Worm (Caenorhabditis elegans) whole organism, mixed stage, embryonic: ENCODE data around the gene T04C12.11.

Source experiments
- M03D4.4 ChIP-seq: sonication (generic microtip); optimal IDR thresholded peaks from 2 replicates; lab custom pipeline; 2017; ENCODE audit warnings: mild to moderate bottlenecking, missing genetic modification characterization, missing compliant biosample characterization
- bed-3 ChIP-seq: fragments of 200-800 bp; sonication (Bioruptor generic); optimal IDR thresholded peaks from 3 replicates; lab custom pipeline; 2018; ENCODE audit warnings: mild to moderate bottlenecking, missing genetic modification characterization, moderate library complexity, missing compliant biosample characterization
- blmp-1 ChIP-seq: fragments of 150-350 bp; optimal IDR thresholded peaks from 2 replicates; lab custom pipeline; 2014; ENCODE audit warnings: missing biosample characterization, missing genetic modification characterization
- ceh-39 ChIP-seq: fragments of 150-350 bp; optimal IDR thresholded peaks from 2 replicates; lab custom pipeline; 2014; ENCODE audit warnings: missing biosample characterization, missing genetic modification characterization
- ceh-43 ChIP-seq: fragments of 200-800 bp; sonication (Bioruptor generic); optimal IDR thresholded peaks from 2 replicates; lab custom pipeline; 2018; ENCODE audit warnings: mild to moderate bottlenecking, missing genetic modification characterization, moderate library complexity, missing compliant biosample characterization
- ceh-83 ChIP-seq: fragments of 200-800 bp; sonication (Bioruptor generic); optimal IDR thresholded peaks from 2 replicates; lab custom pipeline; 2018; ENCODE audit warnings: mild to moderate bottlenecking, missing genetic modification characterization, missing compliant biosample characterization
- ces-1 ChIP-seq: fragments of 150-350 bp; optimal IDR thresholded peaks from 2 replicates; lab custom pipeline; 2014; ENCODE audit warnings: missing biosample characterization, missing genetic modification reagents, missing genetic modification characterization
- cnd-1 ChIP-seq: fragments of 200-800 bp; sonication (Bioruptor generic); optimal IDR thresholded peaks from 2 replicates; lab custom pipeline; 2018; ENCODE audit warnings: mild to moderate bottlenecking, missing genetic modification characterization, missing compliant biosample characterization
- drap-1 ChIP-seq: fragments of 200-800 bp; sonication (Bioruptor generic); optimal IDR thresholded peaks from 3 replicates; lab custom pipeline; 2018; ENCODE audit warnings: mild to moderate bottlenecking, missing genetic modification characterization, missing compliant biosample characterization
- elt-1 ChIP-seq: sonication (generic microtip); optimal IDR thresholded peaks from 2 replicates; lab custom pipeline; 2017; ENCODE audit warnings: missing genetic modification characterization, mild to moderate bottlenecking, missing compliant biosample characterization, antibody characterized with exemption, moderate library complexity, borderline replicate concordance; ENCODE audit not compliant: insufficient read depth
- elt-3 ChIP-seq: fragments of 150-350 bp; optimal IDR thresholded peaks from 2 replicates; lab custom pipeline; 2014; ENCODE audit warnings: missing biosample characterization, missing genetic modification characterization
- flh-1 ChIP-seq: fragments of 200-800 bp; sonication (Bioruptor generic); optimal IDR thresholded peaks from 2 replicates; lab custom pipeline; 2018; ENCODE audit warnings: mild to moderate bottlenecking, missing genetic modification characterization, moderate library complexity, missing compliant biosample characterization
- ham-2 ChIP-seq: fragments of 200-800 bp; sonication (Bioruptor generic); optimal IDR thresholded peaks from 2 replicates; lab custom pipeline; 2018; ENCODE audit warnings: mild to moderate bottlenecking, missing genetic modification characterization, missing compliant biosample characterization
- hlh-1 ChIP-seq: fragments of 150-350 bp; optimal IDR thresholded peaks from 2 replicates; lab custom pipeline; 2014; ENCODE audit warnings: missing biosample characterization, missing genetic modification reagents, missing genetic modification characterization
- lin-13 ChIP-seq: fragments of 150-350 bp; optimal IDR thresholded peaks from 2 replicates; lab custom pipeline; 2014; ENCODE audit warnings: missing biosample characterization, missing genetic modification characterization
- lin-32 ChIP-seq: fragments of 200-800 bp; sonication (Bioruptor generic); optimal IDR thresholded peaks from 2 replicates; lab custom pipeline; 2018; ENCODE audit warnings: mild to moderate bottlenecking, missing genetic modification characterization, missing compliant biosample characterization
- lsy-2 ChIP-seq: fragments of 150-350 bp; optimal IDR thresholded peaks from 2 replicates; lab custom pipeline; 2014; ENCODE audit warnings: missing biosample characterization, missing genetic modification characterization
- mab-5 ChIP-seq: fragments of 150-350 bp; optimal IDR thresholded peaks from 2 replicates; lab custom pipeline; 2014; ENCODE audit warnings: missing biosample characterization, missing genetic modification characterization
- mep-1 ChIP-seq: fragments of 150-350 bp; optimal IDR thresholded peaks from 2 replicates; lab custom pipeline; 2017; ENCODE audit warnings: missing biosample characterization, missing genetic modification reagents, missing genetic modification characterization, inconsistent platforms
- nhr-12 ChIP-seq: fragments of 150-350 bp; optimal IDR thresholded peaks from 2 replicates; lab custom pipeline; 2014; ENCODE audit warnings: missing biosample characterization, missing genetic modification characterization
- nhr-2 ChIP-seq: fragments of 150-350 bp; optimal IDR thresholded peaks from 2 replicates; lab custom pipeline; 2014; ENCODE audit warnings: missing biosample characterization, missing genetic modification characterization
- nhr-237 ChIP-seq: fragments of 150-350 bp; optimal IDR thresholded peaks from 2 replicates; lab custom pipeline; 2014; ENCODE audit warnings: missing biosample characterization, missing genetic modification characterization
- nhr-28 ChIP-seq: fragments of 150-350 bp; optimal IDR thresholded peaks from 2 replicates; lab custom pipeline; 2014; ENCODE audit warnings: missing biosample characterization, missing genetic modification characterization
- nhr-76 ChIP-seq: sonication (generic microtip); optimal IDR thresholded peaks from 2 replicates; lab custom pipeline; 2017; ENCODE audit warnings: missing biosample characterization, missing genetic modification characterization
- pha-4 ChIP-seq: fragments of 150-350 bp; optimal IDR thresholded peaks from 2 replicates; lab custom pipeline; 2018; ENCODE audit warnings: missing biosample characterization, missing genetic modification reagents, missing genetic modification characterization
- sem-2 ChIP-seq: fragments of 200-800 bp; sonication (Bioruptor generic); optimal IDR thresholded peaks from 2 replicates; lab custom pipeline; 2018; ENCODE audit warnings: mild to moderate bottlenecking, missing genetic modification characterization, missing compliant biosample characterization
- snpc-4 ChIP-seq: fragments of 150-350 bp; optimal IDR thresholded peaks from 2 replicates; lab custom pipeline; 2014; ENCODE audit warnings: missing biosample characterization, missing genetic modification characterization
- sptf-1 ChIP-seq: sonication (generic microtip); optimal IDR thresholded peaks from 2 replicates; lab custom pipeline; 2017; ENCODE audit warnings: mild to moderate bottlenecking, missing genetic modification characterization, moderate library complexity, missing compliant biosample characterization
- tbx-8 ChIP-seq: fragments of 200-800 bp; sonication (Bioruptor generic); optimal IDR thresholded peaks from 2 replicates; lab custom pipeline; 2018; ENCODE audit warnings: mild to moderate bottlenecking, missing genetic modification characterization, moderate library complexity, missing compliant biosample characterization
- unc-62 ChIP-seq: fragments of 150-350 bp; optimal IDR thresholded peaks from 2 replicates; lab custom pipeline; 2014; ENCODE audit warnings: missing biosample characterization, missing genetic modification reagents, missing genetic modification characterization
- zip-8 ChIP-seq: fragments of 150-350 bp; optimal IDR thresholded peaks from 2 replicates; lab custom pipeline; 2014; ENCODE audit warnings: missing biosample characterization, missing genetic modification characterization
- ztf-11 ChIP-seq: fragments of 150-350 bp; optimal IDR thresholded peaks from 2 replicates; lab custom pipeline; 2014; ENCODE audit warnings: missing biosample characterization, missing genetic modification characterization

The T04C12.11 gene

ce11 chrV:11030675-11031074 is 29.4 kb downstream of the T04C12.11 start:
- no peak for TF ChIP-seq unc-62 (GFP tag; lab: Kevin White, UChicago)
- TF ChIP-seq lin-32 (GFP tag; lab: Kevin White, UChicago): no peak
- no peak for TF ChIP-seq ham-2 (GFP tag; lab: Kevin White, UChicago)
- TF ChIP-seq sptf-1 (tag; lab: Kevin White, UChicago): no peak
- TF ChIP-seq tbx-8 (GFP tag; lab: Kevin White, UChicago): no peak
- no peak for TF ChIP-seq zip-8 (tag; lab: Kevin White, UChicago)
- no peak for TF ChIP-seq bed-3 (GFP tag; lab: Kevin White, UChicago)
- TF ChIP-seq pha-4 (tag; lab: Kevin White, UChicago): no peak
- TF ChIP-seq M03D4.4 (tag; lab: Kevin White, UChicago): no peak
- TF ChIP-seq elt-3: no peak
- no peak for TF ChIP-seq ceh-83 (GFP tag; lab: Kevin White, UChicago)
- no peak for TF ChIP-seq ceh-43 (GFP tag; lab: Kevin White, UChicago)
- no peak for TF ChIP-seq blmp-1 (tag; lab: Kevin White, UChicago)

- TF ChIP-seq drap-1 (GFP tag; lab: Kevin White, UChicago) (no peak), nhr-2 (tag; lab: Kevin White, UChicago) (no peak), nhr-237 (tag; lab: Kevin White, UChicago) (peak; percentile 49), ztf-11 (tag; lab: Kevin White, UChicago) (no peak), blmp-1 (tag; lab: Kevin White, UChicago) (no peak), ceh-83 (GFP tag; lab: Kevin White, UChicago) (no peak), ham-2 (GFP tag; lab: Kevin White, UChicago) (no peak), nhr-76 (tag; lab: Kevin White, UChicago) (no peak), ceh-43 (GFP tag; lab: Kevin White, UChicago) (no peak), lin-32 (GFP tag; lab: Kevin White, UChicago) (peak; percentile 4), unc-62 (GFP tag; lab: Kevin White, UChicago) (no peak), ces-1 (GFP tag; lab: Kevin White, UChicago) (peak; percentile 25), snpc-4 (tag; lab: Kevin White, UChicago) (no peak), hlh-1 (peak; percentile 3), elt-3 (no peak), lsy-2 (tag; lab: Kevin White, UChicago) (peak; percentile 16), nhr-28 (no peak), nhr-12 (tag; lab: Kevin White, UChicago) (no peak), M03D4.4 (tag; lab: Kevin White, UChicago) (no peak), zip-8 (tag; lab: Kevin White, UChicago) (no peak), cnd-1 (peak; percentile 32), sptf-1 (tag; lab: Kevin White, UChicago) (peak; percentile 66), lin-13 (tag; lab: Kevin White, UChicago) (no peak), ceh-39 (tag; lab: Kevin White, UChicago) (no peak), pha-4 (tag; lab: Kevin White, UChicago) (no peak)
These were observed 30.8 kb downstream of the T04C12.11 start for ce11 chrV:11029309-11029708.

DNA sequence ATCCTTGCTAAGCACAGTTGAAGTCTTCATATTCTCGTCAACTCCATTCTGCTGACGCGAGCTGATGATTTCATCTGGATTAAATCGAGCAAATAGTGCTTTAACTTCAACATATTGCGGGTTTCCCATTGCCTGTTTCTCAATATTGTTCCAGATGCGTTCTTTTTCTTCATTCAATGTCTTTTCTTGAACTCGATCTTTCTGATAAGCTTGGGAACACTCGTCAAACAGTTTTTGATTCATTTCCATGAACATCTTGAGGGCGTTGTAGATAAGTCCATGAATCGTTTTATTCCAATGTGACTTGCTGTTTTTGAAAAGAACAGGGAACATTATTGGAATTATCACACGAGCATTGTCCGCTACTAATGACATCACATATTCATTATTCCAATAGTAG is 32.3 kb downstream of the T04C12.11 start:
- TF ChIP-seq ztf-11 (tag; lab: Kevin White, UChicago): no peak
- TF ChIP-seq mab-5 (tag; lab: Kevin White, UChicago): no peak
- no peak for TF ChIP-seq lin-13 (tag; lab: Kevin White, UChicago)
- TF ChIP-seq hlh-1: no peak
- TF ChIP-seq sptf-1 (tag; lab: Kevin White, UChicago): no peak
- TF ChIP-seq ceh-43 (GFP tag; lab: Kevin White, UChicago): no peak
- TF ChIP-seq nhr-2 (tag; lab: Kevin White, UChicago): no peak
- TF ChIP-seq blmp-1 (tag; lab: Kevin White, UChicago): no peak
- no peak for TF ChIP-seq bed-3 (GFP tag; lab: Kevin White, UChicago)
- TF ChIP-seq lin-32 (GFP tag; lab: Kevin White, UChicago): no peak
- TF ChIP-seq drap-1 (GFP tag; lab: Kevin White, UChicago): no peak
- TF ChIP-seq nhr-76 (tag; lab: Kevin White, UChicago): no peak
- TF ChIP-seq ceh-39 (tag; lab: Kevin White, UChicago): no peak
- TF ChIP-seq pha-4 (tag; lab: Kevin White, UChicago): no peak
- no peak for TF ChIP-seq cnd-1
- no peak for TF ChIP-seq zip-8 (tag; lab: Kevin White, UChicago)
- TF ChIP-seq M03D4.4 (tag; lab: Kevin White, UChicago): no peak

DNA sequence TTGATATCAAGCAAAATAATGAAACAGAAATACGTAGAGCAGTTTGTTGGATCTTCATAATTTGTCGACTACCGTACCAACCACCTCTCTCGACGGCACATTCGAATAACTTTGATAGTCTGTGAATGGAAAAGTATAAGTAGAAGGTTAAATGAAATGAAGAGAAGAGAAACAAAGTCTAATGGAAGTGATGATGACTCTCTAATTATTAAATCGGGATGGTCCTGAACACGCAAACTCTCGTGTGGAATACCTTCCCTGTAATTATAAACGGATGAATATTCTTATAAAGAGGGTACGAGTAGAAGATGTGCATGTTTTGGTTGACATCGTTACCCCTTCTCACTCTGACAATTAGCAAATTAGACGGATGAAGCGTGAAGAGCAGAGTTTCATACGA is 37.3 kb downstream of the T04C12.11 start, which contains the start of the genes C13G3.12 and hot-6:
TSS of gene C13G3.12 (minus strand) at position 101 of the 400 bp plus-strand sequence.
TSS of gene hot-6 (minus strand) at position 121 of the 400 bp plus-strand sequence.
- no peak for TF ChIP-seq ceh-39 (tag; lab: Kevin White, UChicago)
- no peak for TF ChIP-seq tbx-8 (GFP tag; lab: Kevin White, UChicago)
- no peak for TF ChIP-seq ceh-83 (GFP tag; lab: Kevin White, UChicago)
- TF ChIP-seq flh-1: no peak
- no peak for TF ChIP-seq ztf-11 (tag; lab: Kevin White, UChicago)
- TF ChIP-seq M03D4.4 (tag; lab: Kevin White, UChicago): no peak
- TF ChIP-seq sem-2 (GFP tag; lab: Kevin White, UChicago): no peak
- no peak for TF ChIP-seq zip-8 (tag; lab: Kevin White, UChicago)
- TF ChIP-seq elt-1 (tag; lab: Kevin White, UChicago): no peak
- no peak for TF ChIP-seq nhr-2 (tag; lab: Kevin White, UChicago)
- TF ChIP-seq nhr-12 (tag; lab: Kevin White, UChicago): no peak
- TF ChIP-seq ces-1 (GFP tag; lab: Kevin White, UChicago): no peak
- no peak for TF ChIP-seq mep-1 (tag; lab: Kevin White, UChicago)
- no peak for TF ChIP-seq snpc-4 (tag; lab: Kevin White, UChicago)
- TF ChIP-seq lin-32 (GFP tag; lab: Kevin White, UChicago): no peak
